Fruit fly (Drosophila melanogaster) whole organism, wandering third instar larva: Measurements from ENCODE around the gene Tusp.
A peak's percentile ranks its signal among the peaks of the same experiment; 100 is the strongest.

ENCODE experiments used
- Abd-B ChIP-seq: fragments of >200 bp; optimal IDR thresholded peaks from 2 replicates; lab custom pipeline; 2017; ENCODE audit warnings: missing biosample characterization, missing genetic modification characterization
- CG32264 ChIP-seq: fragments of 200-800 bp; sonication (Bioruptor generic); optimal IDR thresholded peaks from 2 replicates; lab custom pipeline; 2016; ENCODE audit warnings: missing biosample characterization, missing genetic modification characterization
- CG9705 ChIP-seq: fragments of 200-800 bp; sonication (Bioruptor generic); optimal IDR thresholded peaks from 2 replicates; lab custom pipeline; 2018; ENCODE audit warnings: missing biosample characterization, mild to moderate bottlenecking, missing genetic modification characterization
- CrebA ChIP-seq: fragments of 200-800 bp; sonication (Bioruptor generic); optimal IDR thresholded peaks from 2 replicates; lab custom pipeline; 2016; ENCODE audit warnings: missing biosample characterization, mild to moderate bottlenecking, missing genetic modification characterization, borderline replicate concordance
- Dfd ChIP-seq: fragments of >200 bp; optimal IDR thresholded peaks from 2 replicates; lab custom pipeline; 2017; ENCODE audit warnings: missing biosample characterization, missing genetic modification characterization
- Dif ChIP-seq: fragments of 200-275, 200-300 bp; sonication (Bioruptor generic); optimal IDR thresholded peaks from 2 replicates; lab custom pipeline; 2018; ENCODE audit warnings: missing biosample characterization, missing genetic modification characterization; ENCODE audit not compliant: partially characterized antibody
- GATAd ChIP-seq: sonication (Bioruptor generic); optimal IDR thresholded peaks from 2 replicates; lab custom pipeline; 2016; ENCODE audit warnings: missing biosample characterization, missing genetic modification characterization
- HLH106 ChIP-seq: fragments of 200-800 bp; optimal IDR thresholded peaks from 3 replicates; lab custom pipeline; 2019; ENCODE audit warnings: missing biosample characterization, mild to moderate bottlenecking, missing genetic modification characterization, moderate library complexity
- Hnf4 ChIP-seq: fragments of 200-800 bp; sonication (Bioruptor generic); optimal IDR thresholded peaks from 2 replicates; lab custom pipeline; 2016; ENCODE audit warnings: missing biosample characterization, mild to moderate bottlenecking, missing genetic modification characterization
- Hr78 ChIP-seq: fragments of >200 bp; optimal IDR thresholded peaks from 2 replicates; lab custom pipeline; 2017; ENCODE audit warnings: missing biosample characterization, missing genetic modification characterization
- Hr83 ChIP-seq: fragments of 200-300 bp; sonication (Bioruptor generic); optimal IDR thresholded peaks from 2 replicates; lab custom pipeline; 2016; ENCODE audit warnings: missing biosample characterization, mild to moderate bottlenecking, missing genetic modification characterization, moderate library complexity; ENCODE audit not compliant: poor library complexity, severe bottlenecking
- Jra ChIP-seq: sonication (Bioruptor generic); optimal IDR thresholded peaks from 2 replicates; lab custom pipeline; 2016; ENCODE audit warnings: missing biosample characterization, missing genetic modification characterization
- Mio ChIP-seq: sonication (Bioruptor generic); optimal IDR thresholded peaks from 2 replicates; lab custom pipeline; 2016; ENCODE audit warnings: missing biosample characterization, missing genetic modification characterization
- Myc ChIP-seq: fragments of >200 bp; optimal IDR thresholded peaks from 2 replicates; lab custom pipeline; 2017
- N ChIP-seq: fragments of >200 bp; optimal IDR thresholded peaks from 2 replicates; lab custom pipeline; 2018; ENCODE audit warnings: missing biosample characterization, missing external identifiers, missing genetic modification characterization
- OdsH ChIP-seq: fragments of 200-800 bp; sonication (Bioruptor generic); optimal IDR thresholded peaks from 2 replicates; lab custom pipeline; 2016; ENCODE audit warnings: missing biosample characterization, mild to moderate bottlenecking, missing genetic modification characterization
- Rel ChIP-seq, 2 experiments: fragments of 200-800 bp; sonication (Bioruptor generic) in 1 of 2; optimal IDR thresholded peaks; 2 replicates in 1 of 2; 3 replicates in 1 of 2; lab custom pipeline; 2016 to 2019; ENCODE audit warnings: mild to moderate bottlenecking in 2 of 2, missing biosample characterization in 2 of 2, missing genetic modification characterization in 2 of 2, moderate library complexity in 1 of 2
- Sp1 ChIP-seq: fragments of 200-800 bp; sonication (Bioruptor generic); optimal IDR thresholded peaks from 3 replicates; lab custom pipeline; 2019; ENCODE audit warnings: missing biosample characterization, mild to moderate bottlenecking, missing genetic modification characterization, moderate library complexity
- Vsx2 ChIP-seq: fragments of 200-300, 225-300 bp; sonication (Bioruptor generic); optimal IDR thresholded peaks from 2 replicates; lab custom pipeline; 2018; ENCODE audit warnings: missing biosample characterization, missing genetic modification characterization; ENCODE audit not compliant: partially characterized antibody
- br ChIP-seq: fragments of 200-800 bp; sonication (Bioruptor generic); optimal IDR thresholded peaks from 2 replicates; lab custom pipeline; 2016; ENCODE audit warnings: missing biosample characterization, missing genetic modification characterization
- brk ChIP-seq: fragments of 200-800 bp; sonication (Bioruptor generic); optimal IDR thresholded peaks from 2 replicates; lab custom pipeline; 2016; ENCODE audit warnings: missing biosample characterization, mild to moderate bottlenecking, missing genetic modification characterization
- dl ChIP-seq, 2 experiments: fragments of 175-275, 200-275 bp in 1 of 2; fragments of 200-275 bp in 1 of 2; sonication (Bioruptor generic); optimal IDR thresholded peaks; lab custom pipeline; 2018; ENCODE audit warnings: mild to moderate bottlenecking in 2 of 2, missing biosample characterization in 2 of 2, missing genetic modification characterization in 2 of 2, moderate library complexity in 2 of 2; ENCODE audit not compliant: partially characterized antibody in 2 of 2, insufficient read depth in 1 of 2
- dmrt93B ChIP-seq: fragments of 200-800 bp; sonication (Bioruptor generic); optimal IDR thresholded peaks from 2 replicates; lab custom pipeline; 2018; ENCODE audit warnings: missing biosample characterization, mild to moderate bottlenecking, missing genetic modification characterization
- dsf ChIP-seq: sonication (Bioruptor generic); optimal IDR thresholded peaks from 2 replicates; lab custom pipeline; 2016; ENCODE audit warnings: missing biosample characterization, missing genetic modification characterization, borderline replicate concordance
- ey ChIP-seq: fragments of 200-800 bp; sonication (Bioruptor generic); optimal IDR thresholded peaks from 2 replicates; lab custom pipeline; 2016; ENCODE audit warnings: missing biosample characterization, missing genetic modification characterization
- foxo ChIP-seq, 2 experiments: fragments of 200-800 bp; sonication (Bioruptor generic); optimal IDR thresholded peaks; 2 replicates in 1 of 2; 3 replicates in 1 of 2; lab custom pipeline; 2016 to 2017; ENCODE audit warnings: missing biosample characterization in 2 of 2, missing genetic modification characterization in 2 of 2
- fru ChIP-seq: fragments of 200-800 bp; sonication (Bioruptor generic); optimal IDR thresholded peaks from 3 replicates; lab custom pipeline; 2016; ENCODE audit warnings: missing biosample characterization, mild to moderate bottlenecking, missing genetic modification characterization
- h ChIP-seq: fragments of 200-800 bp; sonication (Bioruptor generic); optimal IDR thresholded peaks from 3 replicates; lab custom pipeline; 2016; ENCODE audit warnings: missing biosample characterization, mild to moderate bottlenecking, missing genetic modification characterization
- jim ChIP-seq: fragments of 175-275, 200-325 bp; sonication (Bioruptor generic); optimal IDR thresholded peaks from 2 replicates; lab custom pipeline; 2016; ENCODE audit warnings: missing biosample characterization, mild to moderate bottlenecking, missing genetic modification characterization
- lola ChIP-seq: fragments of >200 bp; optimal IDR thresholded peaks from 2 replicates; lab custom pipeline; 2017; ENCODE audit warnings: missing biosample characterization, missing genetic modification characterization
- pan ChIP-seq: fragments of >200 bp; optimal IDR thresholded peaks from 2 replicates; lab custom pipeline; 2017
- psq ChIP-seq: fragments of 200-800 bp; sonication (Bioruptor generic); optimal IDR thresholded peaks from 3 replicates; lab custom pipeline; 2017; ENCODE audit warnings: missing biosample characterization, mild to moderate bottlenecking, missing genetic modification characterization, moderate library complexity
- rgr ChIP-seq: fragments of 200-800 bp; sonication (Bioruptor generic); optimal IDR thresholded peaks from 3 replicates; lab custom pipeline; 2016; ENCODE audit warnings: missing biosample characterization, mild to moderate bottlenecking, missing genetic modification characterization
- sage ChIP-seq: fragments of 200-800 bp; sonication (Bioruptor generic); optimal IDR thresholded peaks from 2 replicates; lab custom pipeline; 2016; ENCODE audit warnings: missing biosample characterization, mild to moderate bottlenecking, missing genetic modification characterization
- sv ChIP-seq: fragments of 200-800 bp; sonication (Bioruptor generic); optimal IDR thresholded peaks from 3 replicates; lab custom pipeline; 2016; ENCODE audit warnings: missing biosample characterization, missing genetic modification characterization
- tai ChIP-seq: sonication (Bioruptor generic); optimal IDR thresholded peaks from 2 replicates; lab custom pipeline; 2016; ENCODE audit warnings: missing biosample characterization, missing genetic modification characterization
- usp ChIP-seq: fragments of >200 bp; optimal IDR thresholded peaks from 2 replicates; lab custom pipeline; 2017; ENCODE audit warnings: missing biosample characterization, missing genetic modification characterization
- woc ChIP-seq: sonication (Bioruptor generic); optimal IDR thresholded peaks from 2 replicates; lab custom pipeline; 2016; ENCODE audit warnings: missing biosample characterization, mild to moderate bottlenecking, missing genetic modification characterization

Tusp gene

DNA sequence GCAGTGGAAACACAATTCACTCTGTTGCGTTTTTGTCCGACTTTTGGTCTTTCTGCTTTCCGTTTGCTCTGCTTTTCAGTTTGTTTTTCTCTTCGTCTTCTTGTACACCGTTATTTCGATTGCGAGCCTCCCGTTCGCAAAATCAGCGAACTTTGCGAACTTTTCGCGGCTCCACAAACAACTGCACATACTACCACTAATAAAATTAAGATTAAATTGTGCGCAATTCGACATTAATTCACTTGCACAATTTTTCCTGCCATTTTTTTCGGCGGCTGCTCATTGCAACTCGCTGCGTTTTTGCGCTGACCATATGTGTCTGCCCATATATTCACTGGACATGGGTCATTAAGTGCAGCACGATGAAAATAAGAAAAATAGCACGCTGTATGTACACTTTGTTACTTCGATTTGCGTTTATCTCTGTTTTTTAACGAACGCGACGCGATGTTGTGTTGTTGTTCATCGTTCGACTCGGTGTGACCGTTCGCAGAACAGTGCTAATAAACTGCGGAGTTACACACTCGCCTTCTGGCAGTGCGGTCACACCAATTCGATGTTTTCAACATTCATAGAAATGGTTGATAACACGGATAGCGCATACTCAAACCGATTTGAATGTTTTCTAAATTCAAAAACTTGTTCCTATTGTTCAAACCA, 48.9 kb upstream of the Tusp start, which contains the start of gene Klp98A:
Klp98A (minus strand) TSS at position 486 of the 660 bp plus-strand sequence.
- TF ChIP-seq Myc (lab: Kevin White, UChicago) (peak; percentile 78), Hnf4 (GFP tag; lab: Kevin White, UChicago) (peak; percentile 12), CG32264 (no peak), psq (GFP tag; lab: Kevin White, UChicago) (peak; percentile 70), Hr83 (peak; percentile 40)

DNA sequence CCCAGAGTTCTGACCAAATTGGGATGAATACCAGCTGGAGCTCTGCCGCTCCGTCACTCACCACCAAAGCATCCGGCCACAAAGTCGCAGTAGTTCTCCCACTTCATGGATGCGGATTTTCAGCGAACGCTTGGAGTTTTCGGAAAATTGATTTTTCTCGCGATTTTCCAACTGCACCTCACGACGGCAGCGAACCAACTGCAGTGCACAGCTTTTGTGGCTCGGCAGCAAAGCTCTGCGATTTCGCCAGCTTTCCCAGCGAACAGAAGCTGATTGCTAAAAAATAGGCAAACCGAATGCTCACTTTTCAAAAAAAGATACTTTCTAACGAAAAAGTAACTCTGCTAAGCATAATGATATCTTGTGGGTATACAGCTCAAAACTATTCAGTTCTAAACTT, 46.6 kb upstream of the Tusp start, which contains the start of gene CG5646:
CG5646 (minus strand) TSS at position 206 of the 400 bp plus-strand sequence.
- TF ChIP-seq CG9705 (GFP tag; lab: Kevin White, UChicago) (no peak), h (GFP tag; lab: Kevin White, UChicago) (no peak), usp (GFP tag; lab: Kevin White, UChicago) (no peak), lola (no peak), Rel (GFP tag; optimal IDR thresholded peaks at IDR 0.05; lab: Kevin White, UChicago) (no peak), Rel (tag; optimal IDR thresholded peaks at IDR 0.05; lab: Kevin White, UChicago) (no peak), GATAd (GFP tag; lab: Kevin White, UChicago) (no peak), tai (GFP tag; lab: Kevin White, UChicago) (no peak), Abd-B (GFP tag; lab: Kevin White, UChicago) (no peak), Vsx2 (peak; percentile 10), Dif (GFP tag; lab: Kevin White, UChicago) (peak; percentile 50), N (GFP tag; lab: Kevin White, UChicago) (no peak), Dfd (no peak), CrebA (GFP tag; lab: Kevin White, UChicago) (no peak)

DNA sequence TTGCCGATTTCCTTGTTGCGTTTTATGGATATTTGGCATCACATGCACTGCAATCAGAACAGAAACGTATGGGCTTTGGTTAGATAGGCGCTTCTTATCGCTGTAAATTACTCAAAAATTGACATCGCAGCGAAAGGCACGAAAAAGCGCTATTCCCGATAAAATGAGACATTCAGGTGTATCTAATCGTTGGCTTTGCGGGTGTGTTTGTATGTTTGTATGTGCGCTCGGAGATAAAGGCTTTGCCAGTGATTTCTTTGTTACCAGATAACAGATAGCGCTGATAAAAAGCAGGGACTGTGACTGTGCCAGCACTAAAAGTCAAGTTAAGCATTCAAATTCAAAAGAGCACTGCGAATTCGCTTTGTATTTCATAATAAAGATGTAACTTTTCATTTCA, 39.1 kb upstream of the Tusp start:
- TF ChIP-seq Rel (GFP tag; optimal IDR thresholded peaks at IDR 0.05; lab: Kevin White, UChicago) (no peak), Rel (tag; optimal IDR thresholded peaks at IDR 0.05; lab: Kevin White, UChicago) (peak; percentile 2), foxo (GFP tag; optimal IDR thresholded peaks at IDR 0.05; lab: Kevin White, UChicago) (no peak), tai (GFP tag; lab: Kevin White, UChicago) (peak; percentile 6)

DNA sequence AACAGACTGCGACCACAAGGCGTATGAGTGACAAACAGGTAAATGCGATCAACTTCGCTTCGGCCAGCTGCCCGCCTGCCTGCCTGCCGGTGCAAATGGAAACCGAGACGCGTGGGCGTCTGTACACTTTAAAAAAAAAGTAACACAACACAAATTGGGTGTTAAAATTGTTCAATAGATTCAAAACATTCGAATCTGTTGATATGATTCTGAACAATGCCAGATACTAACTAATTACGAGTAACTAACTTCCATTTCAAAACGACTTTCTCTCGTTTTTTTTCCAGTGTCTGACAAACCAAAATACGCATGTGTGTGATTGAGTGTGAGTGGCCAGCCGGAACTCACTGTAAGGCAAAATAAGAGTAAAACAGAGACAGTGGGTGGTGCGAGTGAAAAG, 38.0 kb upstream of the Tusp start:
- TF ChIP-seq dsf (GFP tag; lab: Kevin White, UChicago), result no peak
- TF ChIP-seq Dfd, result no peak
- TF ChIP-seq sv (GFP tag; lab: Kevin White, UChicago), result peak; percentile 38
- no peak for TF ChIP-seq N (GFP tag; lab: Kevin White, UChicago)
- peak; percentile 74 for TF ChIP-seq Hnf4 (GFP tag; lab: Kevin White, UChicago)
- peak; percentile 71 for TF ChIP-seq Jra
- no peak for TF ChIP-seq lola
- TF ChIP-seq Vsx2, result no peak
- peak; percentile 66 for TF ChIP-seq Sp1 (GFP tag; lab: Kevin White, UChicago)
- no peak for TF ChIP-seq pan
- peak; percentile 87 for TF ChIP-seq OdsH (GFP tag; lab: Kevin White, UChicago)
- no peak for TF ChIP-seq jim (GFP tag; lab: Kevin White, UChicago)
- peak; percentile 92 for TF ChIP-seq fru (GFP tag; lab: Kevin White, UChicago)
- TF ChIP-seq psq (GFP tag; lab: Kevin White, UChicago), result peak; percentile 75
- TF ChIP-seq HLH106, result peak; percentile 90
- peak; percentile 88 for TF ChIP-seq br (GFP tag; lab: Kevin White, UChicago)
- TF ChIP-seq Abd-B (GFP tag; lab: Kevin White, UChicago), result no peak
- TF ChIP-seq sage (GFP tag; lab: Kevin White, UChicago), result peak; percentile 79
- peak; percentile 98 for TF ChIP-seq h (GFP tag; lab: Kevin White, UChicago)
- peak; percentile 52 for TF ChIP-seq GATAd (GFP tag; lab: Kevin White, UChicago)
- peak; percentile 69 for TF ChIP-seq CG9705 (GFP tag; lab: Kevin White, UChicago)
- TF ChIP-seq Mio (GFP tag; lab: Kevin White, UChicago), result peak; percentile 11
- TF ChIP-seq Hr83, result no peak
- TF ChIP-seq tai (GFP tag; lab: Kevin White, UChicago), result peak; percentile 70
- no peak for TF ChIP-seq brk (GFP tag; lab: Kevin White, UChicago)
- TF ChIP-seq usp (GFP tag; lab: Kevin White, UChicago), result no peak
- TF ChIP-seq Myc (lab: Kevin White, UChicago), result no peak
- peak; percentile 80 for TF ChIP-seq dmrt93B (GFP tag; lab: Kevin White, UChicago)
- peak; percentile 87 for TF ChIP-seq ey
- TF ChIP-seq Dif (GFP tag; lab: Kevin White, UChicago), result no peak
- no peak for TF ChIP-seq CrebA (GFP tag; lab: Kevin White, UChicago)
- peak; percentile 85 for TF ChIP-seq rgr (GFP tag; lab: Kevin White, UChicago)
- peak; percentile 27 for TF ChIP-seq Rel (GFP tag; optimal IDR thresholded peaks at IDR 0.05; lab: Kevin White, UChicago)
- TF ChIP-seq Rel (tag; optimal IDR thresholded peaks at IDR 0.05; lab: Kevin White, UChicago), result peak; percentile 29
- peak; percentile 89 for TF ChIP-seq CG32264
- peak; percentile 71 for TF ChIP-seq woc (GFP tag; lab: Kevin White, UChicago)
- TF ChIP-seq foxo (GFP tag; optimal IDR thresholded peaks at IDR 0.05; lab: Kevin White, UChicago), result peak; percentile 80 to 93
- TF ChIP-seq dl (GFP tag; optimal IDR thresholded peaks at IDR 0.05; lab: Kevin White, UChicago; ENCODE audit: insufficient read depth in 1 of 2, partially characterized antibody in 2 of 2), result no peak
- no peak for TF ChIP-seq Hr78 (GFP tag; lab: Kevin White, UChicago)
